Fruit fly (Drosophila melanogaster): ENCODE data around the gene fd96Cb.

dm6 chr3R:25049383-25049741 lies 45.5 kb upstream of the fd96Cb start, which contains the start of gene CG11791:
- no peak for TF ChIP-seq Myc (optimal IDR thresholded peaks at IDR 0.05)
- TF ChIP-seq Sin3A (optimal IDR thresholded peaks at IDR 0.05) = no peak
- TF ChIP-seq insv (optimal IDR thresholded peaks at IDR 0.05) = no peak
- no peak for TF ChIP-seq psq (optimal IDR thresholded peaks at IDR 0.05)
- TF ChIP-seq h (optimal IDR thresholded peaks at IDR 0.05) = no peak

Measured in Kc167 (cell line).